Fruit fly (Drosophila melanogaster) whole organism: ENCODE data around the gene CrebB.

Source experiments
- CG8478 ChIP-seq: fragments of >200 bp; optimal IDR thresholded peaks from 2 replicates; lab custom pipeline; 2018; ENCODE audit warnings: inconsistent platforms
- Dll ChIP-seq: fragments of >200 bp; optimal IDR thresholded peaks from 2 replicates; lab custom pipeline; 2017
- pan ChIP-seq: fragments of >200 bp; optimal IDR thresholded peaks from 2 replicates; lab custom pipeline; 2017
- psq ChIP-seq: fragments of >200 bp; optimal IDR thresholded peaks from 2 replicates; lab custom pipeline; 2017

dm6 chrX:18407394-18407721 lies 41.2 kb downstream of the CrebB start:
- TF ChIP-seq pan (lab: Kevin White, UChicago): no peak
- TF ChIP-seq psq (lab: Kevin White, UChicago): no peak
- no peak for TF ChIP-seq Dll (lab: Kevin White, UChicago)
- no peak for TF ChIP-seq CG8478
